Fruit fly (Drosophila melanogaster) whole organism, embryonic: ENCODE results near the gene CG31381.

Experiments used
- Atf-2 ChIP-seq: fragments of 200-800 bp; sonication (Bioruptor generic); optimal IDR thresholded peaks from 2 replicates; lab custom pipeline; 2016; ENCODE audit warnings: missing biosample characterization, missing genetic modification characterization
- Atf3 ChIP-seq: fragments of 200-800 bp; sonication (Bioruptor generic); optimal IDR thresholded peaks from 3 replicates; lab custom pipeline; 2016; ENCODE audit warnings: missing biosample characterization, missing genetic modification characterization
- BEAF-32 ChIP-seq: fragments of 200-800 bp; sonication (Bioruptor generic); optimal IDR thresholded peaks from 3 replicates; lab custom pipeline; 2017; ENCODE audit warnings: missing biosample characterization, missing genetic modification characterization, mild to moderate bottlenecking, moderate library complexity, missing genetic modification reagents
- Blimp-1 ChIP-seq: fragments of 200-800 bp; sonication (Bioruptor generic); optimal IDR thresholded peaks from 3 replicates; lab custom pipeline; 2018; ENCODE audit warnings: missing biosample characterization, missing genetic modification characterization, mild to moderate bottlenecking, moderate library complexity, missing genetic modification reagents
- Bteb2 ChIP-seq: fragments of 200-800 bp; sonication (Bioruptor generic); optimal IDR thresholded peaks from 2 replicates; lab custom pipeline; 2016; ENCODE audit warnings: missing biosample characterization, missing genetic modification characterization
- CG10959 ChIP-seq: fragments of 200-800 bp; sonication (Bioruptor generic); IDR thresholded peaks from 2 replicates; pipeline ENCODE4 v1.3.6; 2022; ENCODE audit warnings: missing biosample characterization, missing genetic modification characterization
- CG1233 ChIP-seq: fragments of 200-800 bp; sonication (Bioruptor generic); optimal IDR thresholded peaks from 4 replicates; lab custom pipeline; 2018; ENCODE audit warnings: missing biosample characterization, mild to moderate bottlenecking, missing genetic modification characterization
- CG12942 ChIP-seq: fragments of 200-800 bp; sonication (Bioruptor generic); optimal IDR thresholded peaks from 3 replicates; lab custom pipeline; 2016; ENCODE audit warnings: missing biosample characterization, missing genetic modification characterization
- CG13624 ChIP-seq: fragments of 200-800 bp; sonication (Bioruptor generic); optimal IDR thresholded peaks from 2 replicates; lab custom pipeline; 2016; ENCODE audit warnings: missing biosample characterization, missing genetic modification characterization
- CG14014 ChIP-seq: fragments of 200-800 bp; sonication (Bioruptor generic); IDR thresholded peaks from 2 replicates; pipeline ENCODE4 v1.3.6; 2022; ENCODE audit warnings: missing biosample characterization, missing genetic modification characterization
- CG14441 ChIP-seq: fragments of 200-800 bp; sonication (Bioruptor generic); IDR thresholded peaks from 2 replicates; pipeline ENCODE4 v1.3.6; 2022; ENCODE audit warnings: missing biosample characterization, missing genetic modification characterization
- CG14860 ChIP-seq: fragments of 200-800 bp; sonication (Bioruptor generic); IDR thresholded peaks from 3 replicates; pipeline ENCODE4 v1.3.6; 2022; ENCODE audit warnings: missing biosample characterization, missing genetic modification characterization; ENCODE audit not compliant: partially characterized antibody
- CG15011 ChIP-seq: fragments of 200-800 bp; sonication (Bioruptor generic); optimal IDR thresholded peaks from 3 replicates; lab custom pipeline; 2018; ENCODE audit warnings: missing biosample characterization, mild to moderate bottlenecking, missing genetic modification characterization
- CG2120 ChIP-seq: fragments of 200-800 bp; sonication (Bioruptor generic); optimal IDR thresholded peaks from 3 replicates; lab custom pipeline; 2016; ENCODE audit warnings: missing biosample characterization, missing genetic modification characterization
- CG31224 ChIP-seq: fragments of 200-800 bp; sonication (Bioruptor generic); IDR thresholded peaks from 2 replicates; pipeline ENCODE4 v1.3.6; 2022; ENCODE audit warnings: missing biosample characterization, missing genetic modification characterization
- CG32532 ChIP-seq: fragments of 200-800 bp; sonication (Bioruptor generic); IDR thresholded peaks from 2 replicates; pipeline ENCODE4 v1.3.6; 2022; ENCODE audit warnings: missing biosample characterization, missing genetic modification characterization
- CG32772 ChIP-seq: fragments of 200-800 bp; sonication (Bioruptor generic); IDR thresholded peaks from 2 replicates; pipeline ENCODE4 v1.3.6; 2022; ENCODE audit warnings: missing biosample characterization, missing genetic modification characterization
- CG34376 ChIP-seq: fragments of 200-800 bp; sonication (Bioruptor generic); optimal IDR thresholded peaks from 2 replicates; lab custom pipeline; 2018; ENCODE audit warnings: missing biosample characterization, mild to moderate bottlenecking, missing genetic modification characterization
- CG3838 ChIP-seq: fragments of 200-800 bp; sonication (Bioruptor generic); optimal IDR thresholded peaks from 3 replicates; lab custom pipeline; 2016; ENCODE audit warnings: missing biosample characterization, missing genetic modification characterization
- CG3995 ChIP-seq: fragments of 200-800 bp; sonication (Bioruptor generic); optimal IDR thresholded peaks from 3 replicates; lab custom pipeline; 2016; ENCODE audit warnings: missing biosample characterization, missing genetic modification characterization
- CG4360 ChIP-seq: fragments of 200-800 bp; sonication (Bioruptor generic); IDR thresholded peaks from 2 replicates; pipeline ENCODE4 v1.3.6; 2022; ENCODE audit warnings: missing biosample characterization, missing genetic modification characterization
- CG4707 ChIP-seq: fragments of 200-800 bp; sonication (Bioruptor generic); optimal IDR thresholded peaks from 2 replicates; lab custom pipeline; 2018; ENCODE audit warnings: missing biosample characterization, mild to moderate bottlenecking, missing genetic modification characterization, moderate library complexity
- CG4820 ChIP-seq: fragments of 200-800 bp; sonication (Bioruptor generic); optimal IDR thresholded peaks from 3 replicates; lab custom pipeline; 2016; ENCODE audit warnings: missing biosample characterization, missing genetic modification characterization
- CG9876 ChIP-seq: fragments of 200-800 bp; sonication (Bioruptor generic); optimal IDR thresholded peaks from 2 replicates; lab custom pipeline; 2016; ENCODE audit warnings: missing biosample characterization, missing genetic modification characterization
- Dll ChIP-seq: fragments of 200-800 bp; sonication (Bioruptor generic); IDR thresholded peaks from 4 replicates; pipeline ENCODE4 v1.3.6; 2022; ENCODE audit warnings: missing biosample characterization, missing genetic modification characterization; ENCODE audit not compliant: partially characterized antibody
- H2.0 ChIP-seq: fragments of 200-800 bp; sonication (Bioruptor generic); IDR thresholded peaks from 2 replicates; pipeline ENCODE4 v1.3.6; 2022; ENCODE audit warnings: missing biosample characterization, missing genetic modification characterization
- HLHmδ ChIP-seq: fragments of 200-800 bp; sonication (Bioruptor generic); optimal IDR thresholded peaks from 2 replicates; lab custom pipeline; 2018; ENCODE audit warnings: missing biosample characterization, mild to moderate bottlenecking, missing genetic modification characterization, moderate library complexity
- HmgZ ChIP-seq: fragments of 200-800 bp; sonication (Bioruptor generic); optimal IDR thresholded peaks from 2 replicates; lab custom pipeline; 2018; ENCODE audit warnings: missing biosample characterization, mild to moderate bottlenecking, missing genetic modification characterization
- Hr39 ChIP-seq: fragments of >200 bp; optimal IDR thresholded peaks from 2 replicates; lab custom pipeline; 2017
- Hr51 ChIP-seq, 2 experiments: fragments of 200-800 bp; sonication (Bioruptor generic); optimal IDR thresholded peaks; 2 replicates in 1 of 2; 3 replicates in 1 of 2; lab custom pipeline; 2016 to 2018; ENCODE audit warnings: missing biosample characterization in 2 of 2, missing genetic modification characterization in 2 of 2, mild to moderate bottlenecking in 1 of 2, moderate library complexity in 1 of 2
- NFAT ChIP-seq: fragments of 200-800 bp; sonication (Bioruptor generic); IDR thresholded peaks from 2 replicates; pipeline ENCODE4 v1.3.6; 2022; ENCODE audit warnings: missing biosample characterization, missing genetic modification characterization
- Opbp ChIP-seq: fragments of 200-800 bp; sonication (Bioruptor generic); IDR thresholded peaks from 3 replicates; pipeline ENCODE4 v1.3.6; 2022; ENCODE audit warnings: missing biosample characterization, missing genetic modification characterization; ENCODE audit not compliant: partially characterized antibody
- Sox102F ChIP-seq: fragments of 200-800 bp; sonication (Bioruptor generic); optimal IDR thresholded peaks from 2 replicates; lab custom pipeline; 2018; ENCODE audit warnings: missing biosample characterization, mild to moderate bottlenecking, missing genetic modification characterization, moderate library complexity
- Spps ChIP-seq: fragments of 200-800 bp; sonication (Bioruptor generic); optimal IDR thresholded peaks from 2 replicates; lab custom pipeline; 2018; ENCODE audit warnings: missing biosample characterization, mild to moderate bottlenecking, missing genetic modification characterization
- bbx ChIP-seq: fragments of 200-800 bp; sonication (Bioruptor generic); IDR thresholded peaks from 2 replicates; pipeline ENCODE4 v1.3.6; 2022; ENCODE audit warnings: missing biosample characterization, missing genetic modification characterization; ENCODE audit not compliant: partially characterized antibody
- eve ChIP-seq, 2 experiments: fragments of >200 bp; optimal IDR thresholded peaks; 2 replicates each; lab custom pipeline; 2017; ENCODE audit warnings: missing biosample characterization in 2 of 2, missing genetic modification characterization in 2 of 2
- exex ChIP-seq: fragments of 200-800 bp; sonication (Bioruptor generic); optimal IDR thresholded peaks from 4 replicates; lab custom pipeline; 2018; ENCODE audit warnings: missing biosample characterization, mild to moderate bottlenecking, missing genetic modification characterization, moderate library complexity
- eyg ChIP-seq: fragments of 200-800 bp; sonication (Bioruptor generic); optimal IDR thresholded peaks from 3 replicates; lab custom pipeline; 2016; ENCODE audit warnings: missing biosample characterization, missing genetic modification characterization
- gce ChIP-seq: fragments of 200-800 bp; sonication (Bioruptor generic); IDR thresholded peaks from 3 replicates; pipeline ENCODE4 v1.3.6; 2022; ENCODE audit warnings: missing biosample characterization, missing genetic modification characterization
- gcm2 ChIP-seq: fragments of 200-800 bp; sonication (Bioruptor generic); optimal IDR thresholded peaks from 2 replicates; lab custom pipeline; 2016; ENCODE audit warnings: missing biosample characterization, missing genetic modification characterization
- hbn ChIP-seq: fragments of 200-800 bp; sonication (Bioruptor generic); IDR thresholded peaks from 2 replicates; pipeline ENCODE4 v1.3.6; 2022; ENCODE audit warnings: missing biosample characterization, missing genetic modification characterization; ENCODE audit not compliant: partially characterized antibody
- ind ChIP-seq: fragments of 200-800 bp; sonication (Bioruptor generic); optimal IDR thresholded peaks from 3 replicates; lab custom pipeline; 2016; ENCODE audit warnings: missing biosample characterization, missing genetic modification characterization
- ken ChIP-seq: fragments of 200-800 bp; sonication (Bioruptor generic); IDR thresholded peaks from 3 replicates; pipeline ENCODE4 v1.3.6; 2022; ENCODE audit warnings: missing biosample characterization, missing genetic modification characterization
- mam ChIP-seq: fragments of 200-800 bp; sonication (Bioruptor generic); optimal IDR thresholded peaks from 3 replicates; lab custom pipeline; 2016; ENCODE audit warnings: missing biosample characterization, missing genetic modification characterization
- pfk ChIP-seq: fragments of 200-800 bp; sonication (Bioruptor generic); optimal IDR thresholded peaks from 2 replicates; lab custom pipeline; 2018; ENCODE audit warnings: missing biosample characterization, mild to moderate bottlenecking, missing genetic modification characterization, moderate library complexity
- pnt ChIP-seq: fragments of 200-800 bp; sonication (Bioruptor generic); optimal IDR thresholded peaks from 3 replicates; lab custom pipeline; 2016; ENCODE audit warnings: missing biosample characterization, missing genetic modification characterization
- pzg ChIP-seq: fragments of 200-800 bp; sonication (Bioruptor generic); optimal IDR thresholded peaks from 3 replicates; lab custom pipeline; 2018; ENCODE audit warnings: missing biosample characterization, mild to moderate bottlenecking, missing genetic modification characterization, moderate library complexity
- sens ChIP-seq: fragments of 200-800 bp; sonication (Bioruptor generic); peaks from one replicate; lab custom pipeline; 2016; ENCODE audit warnings: missing biosample characterization, missing genetic modification characterization
- slbo ChIP-seq: fragments of 200-800 bp; sonication (Bioruptor generic); IDR thresholded peaks from 2 replicates; pipeline ENCODE4 v1.3.6; 2022; ENCODE audit warnings: missing biosample characterization, missing genetic modification characterization
- slou ChIP-seq: fragments of 200-800 bp; sonication (Bioruptor generic); optimal IDR thresholded peaks from 3 replicates; lab custom pipeline; 2016; ENCODE audit warnings: missing biosample characterization, missing genetic modification characterization
- twi ChIP-seq: fragments of 200-800 bp; optimal IDR thresholded peaks from 2 replicates; lab custom pipeline; 2019; ENCODE audit warnings: missing biosample characterization, mild to moderate bottlenecking, missing genetic modification characterization, moderate library complexity

CG31381 gene

dm6 chr3R:24893320-24893955 lies 16.6 kb downstream of the CG31381 start (continued):
- TF ChIP-seq hbn (GFP tag; lab: Robert Waterston, UW) (no peak), pzg (no peak), Atf3 (GFP tag; lab: Kevin White, UChicago) (no peak), CG4707 (GFP tag; lab: Kevin White, UChicago) (no peak), mam (GFP tag; lab: Kevin White, UChicago) (no peak), HmgZ (peak; percentile 11), CG13624 (GFP tag; lab: Kevin White, UChicago) (no peak), pnt (GFP tag; lab: Kevin White, UChicago) (peak; percentile 12), Opbp (no peak), Atf-2 (GFP tag; lab: Kevin White, UChicago) (no peak), CG2120 (GFP tag; lab: Kevin White, UChicago) (peak; percentile 18), CG3995 (GFP tag; lab: Kevin White, UChicago) (no peak), slou (no peak), Hr39 (lab: Kevin White, UChicago) (no peak), CG14014 (GFP tag; lab: Robert Waterston, UW) (peak; percentile 20; the same call in 1 of the 2 replicates), H2.0 (GFP tag; lab: Robert Waterston, UW) (peak; percentile 24; the same call in 1 of the 2 replicates), CG31224 (GFP tag; lab: Robert Waterston, UW) (peak; percentile 37; the same call in 1 of the 2 replicates), Sox102F (GFP tag; lab: Kevin White, UChicago) (peak; percentile 74), gcm2 (no peak), Blimp-1 (peak; percentile 87), CG14441 (GFP tag; lab: Robert Waterston, UW) (peak; percentile 62), CG9876 (no peak), CG4820 (peak; percentile 58), CG3838 (GFP tag; lab: Kevin White, UChicago) (no peak), exex (tag; lab: Kevin White, UChicago) (no peak), twi (no peak), CG4360 (GFP tag; lab: Robert Waterston, UW) (no peak), pfk (GFP tag; lab: Kevin White, UChicago) (no peak), NFAT (GFP tag; lab: Robert Waterston, UW) (no peak), Hr51 (GFP tag; optimal IDR thresholded peaks at IDR 0.05; lab: Kevin White, UChicago) (peak in 1 of 2 experiments; percentile 86), gce (0 out of 3 replicates have a peak, but pooled peaks have one; percentile 7), CG14860 (GFP tag; lab: Robert Waterston, UW) (no peak), CG32772 (peak; percentile 34), CG15011 (GFP tag; lab: Kevin White, UChicago) (peak; percentile 75), CG10959 (GFP tag; lab: Robert Waterston, UW) (no peak), Spps (tag; lab: Kevin White, UChicago) (peak; percentile 75), eve (GFP tag; optimal IDR thresholded peaks at IDR 0.05; lab: Kevin White, UChicago) (no peak), CG34376 (no peak), ind (GFP tag; lab: Kevin White, UChicago) (peak; percentile 74), sens (GFP tag; lab: Kevin White, UChicago) (peak; percentile 59), eyg (GFP tag; lab: Kevin White, UChicago) (no peak), CG1233 (GFP tag; lab: Kevin White, UChicago) (peak; percentile 74), Dll (GFP tag; lab: Robert Waterston, UW) (no peak), CG32532 (GFP tag; lab: Robert Waterston, UW) (peak; percentile 62; the same call in 1 of the 2 replicates), Bteb2 (no peak), HLHmδ (no peak), bbx (GFP tag; lab: Robert Waterston, UW) (no peak), ken (GFP tag; lab: Robert Waterston, UW) (no peak), CG12942 (GFP tag; lab: Kevin White, UChicago) (peak; percentile 52), slbo (GFP tag; lab: Robert Waterston, UW) (peak; percentile 73), BEAF-32 (GFP tag; lab: Kevin White, UChicago) (no peak)
